Fruit fly (Drosophila melanogaster) whole organism, embryonic: ENCODE results near the gene CG2889.

Experiments
- BEAF-32 ChIP-seq: fragments of 200-800 bp; sonication (Bioruptor generic); optimal IDR thresholded peaks from 3 replicates; lab custom pipeline; 2017; ENCODE audit warnings: missing biosample characterization, missing genetic modification characterization, mild to moderate bottlenecking, moderate library complexity, missing genetic modification reagents
- CG10274 ChIP-seq: fragments of 200-800 bp; sonication (Bioruptor generic); optimal IDR thresholded peaks from 3 replicates; lab custom pipeline; 2017; ENCODE audit warnings: missing biosample characterization, mild to moderate bottlenecking, missing genetic modification characterization
- CG10431 ChIP-seq: fragments of 200-800 bp; sonication (Bioruptor generic); optimal IDR thresholded peaks from 3 replicates; lab custom pipeline; 2018; ENCODE audit warnings: missing biosample characterization, mild to moderate bottlenecking, missing genetic modification characterization
- CG12299 ChIP-seq: fragments of 200-800 bp; sonication (Bioruptor generic); optimal IDR thresholded peaks from 2 replicates; lab custom pipeline; 2018; ENCODE audit warnings: missing biosample characterization, mild to moderate bottlenecking, missing genetic modification characterization
- CG13624 ChIP-seq: fragments of 200-800 bp; sonication (Bioruptor generic); optimal IDR thresholded peaks from 2 replicates; lab custom pipeline; 2016; ENCODE audit warnings: missing biosample characterization, missing genetic modification characterization
- CG13894 ChIP-seq: fragments of 200-800 bp; sonication (Bioruptor generic); optimal IDR thresholded peaks from 3 replicates; lab custom pipeline; 2018; ENCODE audit warnings: missing biosample characterization, mild to moderate bottlenecking, missing genetic modification characterization, moderate library complexity
- CG14014 ChIP-seq: fragments of 200-800 bp; sonication (Bioruptor generic); IDR thresholded peaks from 2 replicates; pipeline ENCODE4 v1.3.6; 2022; ENCODE audit warnings: missing biosample characterization, missing genetic modification characterization
- CG14441 ChIP-seq: fragments of 200-800 bp; sonication (Bioruptor generic); IDR thresholded peaks from 2 replicates; pipeline ENCODE4 v1.3.6; 2022; ENCODE audit warnings: missing biosample characterization, missing genetic modification characterization
- CG14667 ChIP-seq: fragments of 200-800 bp; sonication (Bioruptor generic); IDR thresholded peaks from 2 replicates; pipeline ENCODE4 v1.3.6; 2022; ENCODE audit warnings: missing biosample characterization, missing genetic modification characterization
- CG14860 ChIP-seq: fragments of 200-800 bp; sonication (Bioruptor generic); IDR thresholded peaks from 3 replicates; pipeline ENCODE4 v1.3.6; 2022; ENCODE audit warnings: missing biosample characterization, missing genetic modification characterization; ENCODE audit not compliant: partially characterized antibody
- CG15011 ChIP-seq: fragments of 200-800 bp; sonication (Bioruptor generic); optimal IDR thresholded peaks from 3 replicates; lab custom pipeline; 2018; ENCODE audit warnings: missing biosample characterization, mild to moderate bottlenecking, missing genetic modification characterization
- CG1529 ChIP-seq: fragments of 200-800 bp; sonication (Bioruptor generic); optimal IDR thresholded peaks from 3 replicates; lab custom pipeline; 2018; ENCODE audit warnings: missing biosample characterization, missing genetic modification characterization
- CG15601 ChIP-seq: fragments of 200-800 bp; sonication (Bioruptor generic); optimal IDR thresholded peaks from 3 replicates; lab custom pipeline; 2019; ENCODE audit warnings: missing biosample characterization, mild to moderate bottlenecking, missing genetic modification characterization, moderate library complexity
- CG1832 ChIP-seq: fragments of 200-800 bp; sonication (Bioruptor generic); optimal IDR thresholded peaks from 2 replicates; lab custom pipeline; 2017; ENCODE audit warnings: missing biosample characterization, mild to moderate bottlenecking, missing genetic modification characterization, inconsistent platforms
- CG2129 ChIP-seq: fragments of 200-800 bp; sonication (Bioruptor generic); IDR thresholded peaks from 2 replicates; pipeline ENCODE4 v1.3.6; 2022; ENCODE audit warnings: missing biosample characterization, missing genetic modification characterization; ENCODE audit not compliant: partially characterized antibody
- CG2889 ChIP-seq: fragments of 200-800 bp; sonication (Bioruptor generic); IDR thresholded peaks from 3 replicates; pipeline ENCODE4 v1.3.6; 2022; ENCODE audit warnings: missing biosample characterization, missing genetic modification characterization
- CG31441 ChIP-seq: fragments of 200-800 bp; sonication (Bioruptor generic); IDR thresholded peaks from 2 replicates; pipeline ENCODE4 v1.3.6; 2022; ENCODE audit warnings: missing biosample characterization, missing genetic modification characterization
- CG34224 ChIP-seq: fragments of 200-800 bp; sonication (Bioruptor generic); IDR thresholded peaks from 3 replicates; pipeline ENCODE4 v1.3.6; 2022; ENCODE audit warnings: missing biosample characterization, missing genetic modification characterization; ENCODE audit not compliant: partially characterized antibody
- CG3847 ChIP-seq: fragments of 200-800 bp; sonication (Bioruptor generic); IDR thresholded peaks from 2 replicates; pipeline ENCODE4 v1.3.6; 2022; ENCODE audit warnings: missing biosample characterization, missing genetic modification characterization
- CG4424 ChIP-seq: fragments of 200-800 bp; sonication (Bioruptor generic); optimal IDR thresholded peaks from 3 replicates; lab custom pipeline; 2016; ENCODE audit warnings: missing biosample characterization, missing genetic modification characterization
- CG7839 ChIP-seq: fragments of 200-800 bp; sonication (Bioruptor generic); optimal IDR thresholded peaks from 3 replicates; lab custom pipeline; 2018; ENCODE audit warnings: missing biosample characterization, mild to moderate bottlenecking, missing genetic modification characterization, moderate library complexity
- D19B ChIP-seq: fragments of 200-800 bp; sonication (Bioruptor generic); optimal IDR thresholded peaks from 2 replicates; lab custom pipeline; 2017; ENCODE audit warnings: missing biosample characterization, mild to moderate bottlenecking, missing genetic modification characterization
- Dad ChIP-seq: fragments of 200-800 bp; sonication (Bioruptor generic); optimal IDR thresholded peaks from 3 replicates; lab custom pipeline; 2016; ENCODE audit warnings: missing biosample characterization, missing genetic modification characterization
- Dfd ChIP-seq, 2 experiments: fragments of >200 bp; optimal IDR thresholded peaks; 2 replicates each; lab custom pipeline; 2017; ENCODE audit warnings: missing biosample characterization in 2 of 2, missing genetic modification characterization in 2 of 2
- Eip74EF ChIP-seq, 2 experiments: fragments of 200-800 bp in 1 of 2; fragments of >200 bp in 1 of 2; sonication (Bioruptor generic) in 1 of 2; optimal IDR thresholded peaks; 2 replicates each; lab custom pipeline; 2017 to 2019; ENCODE audit warnings: missing biosample characterization in 2 of 2, missing genetic modification characterization in 2 of 2, mild to moderate bottlenecking in 1 of 2, moderate library complexity in 1 of 2
- Hey ChIP-seq: fragments of 200-800 bp; sonication (Bioruptor generic); optimal IDR thresholded peaks from 3 replicates; lab custom pipeline; 2018; ENCODE audit warnings: missing biosample characterization, mild to moderate bottlenecking, missing genetic modification characterization
- Lpt ChIP-seq: fragments of >200 bp; optimal IDR thresholded peaks from 2 replicates; lab custom pipeline; 2018; ENCODE audit warnings: missing biosample characterization, missing genetic modification characterization
- Neu2 ChIP-seq: fragments of 200-800 bp; sonication (Bioruptor generic); optimal IDR thresholded peaks from 3 replicates; lab custom pipeline; 2016; ENCODE audit warnings: missing biosample characterization, missing genetic modification characterization, borderline replicate concordance
- Oli ChIP-seq: fragments of 200-800 bp; sonication (Bioruptor generic); optimal IDR thresholded peaks from 2 replicates; lab custom pipeline; 2018; ENCODE audit warnings: missing biosample characterization, mild to moderate bottlenecking, missing genetic modification characterization, moderate library complexity
- Usf ChIP-seq: fragments of 200-800 bp; sonication (Bioruptor generic); optimal IDR thresholded peaks from 2 replicates; lab custom pipeline; 2017; ENCODE audit warnings: missing genotype, missing biosample characterization, missing genetic modification characterization
- ato ChIP-seq: fragments of 200-800 bp; sonication (Bioruptor generic); IDR thresholded peaks from 2 replicates; pipeline ENCODE4 v1.3.6; 2022; ENCODE audit warnings: missing biosample characterization, missing genetic modification characterization; ENCODE audit not compliant: partially characterized antibody
- bab2 ChIP-seq: fragments of 200-800 bp; sonication (Bioruptor generic); optimal IDR thresholded peaks from 2 replicates; lab custom pipeline; 2016; ENCODE audit warnings: missing biosample characterization, missing genetic modification characterization
- bowl ChIP-seq: fragments of 200-800 bp; sonication (Bioruptor generic); IDR thresholded peaks from 2 replicates; pipeline ENCODE4 v1.3.6; 2022; ENCODE audit warnings: missing biosample characterization, missing genetic modification characterization
- br ChIP-seq: fragments of >200 bp; optimal IDR thresholded peaks from 2 replicates; lab custom pipeline; 2017
- btn ChIP-seq: fragments of 200-800 bp; sonication (Bioruptor generic); optimal IDR thresholded peaks from 2 replicates; lab custom pipeline; 2016; ENCODE audit warnings: missing biosample characterization, missing genetic modification characterization
- corto ChIP-seq: fragments of 200-800 bp; sonication (Bioruptor generic); optimal IDR thresholded peaks from 2 replicates; lab custom pipeline; 2016; ENCODE audit warnings: missing biosample characterization, mild to moderate bottlenecking, missing genetic modification characterization, moderate library complexity
- eve ChIP-seq, 2 experiments: fragments of >200 bp; optimal IDR thresholded peaks; 2 replicates each; lab custom pipeline; 2017; ENCODE audit warnings: missing biosample characterization in 2 of 2, missing genetic modification characterization in 2 of 2
- fd96Cb ChIP-seq: fragments of 200-800 bp; sonication (Bioruptor generic); optimal IDR thresholded peaks from 2 replicates; lab custom pipeline; 2018; ENCODE audit warnings: missing biosample characterization, mild to moderate bottlenecking, missing genetic modification characterization, moderate library complexity
- fru ChIP-seq: fragments of >200 bp; optimal IDR thresholded peaks from 2 replicates; lab custom pipeline; 2017
- fu2 ChIP-seq: fragments of 200-800 bp; sonication (Bioruptor generic); optimal IDR thresholded peaks from 2 replicates; lab custom pipeline; 2016; ENCODE audit warnings: missing biosample characterization, missing genetic modification characterization
- hkb ChIP-seq, 2 experiments: fragments of 200-800 bp in 1 of 2; fragments of >200 bp in 1 of 2; sonication (Bioruptor generic) in 1 of 2; IDR thresholded peaks in 1 of 2; optimal IDR thresholded peaks in 1 of 2; 2 replicates each; pipeline versions ENCODE4 v1.3.6 to Lab custom; 2017 to 2022; ENCODE audit warnings: missing biosample characterization in 1 of 2, missing genetic modification characterization in 1 of 2
- ind ChIP-seq: fragments of 200-800 bp; sonication (Bioruptor generic); optimal IDR thresholded peaks from 3 replicates; lab custom pipeline; 2016; ENCODE audit warnings: missing biosample characterization, missing genetic modification characterization
- luna ChIP-seq: fragments of 200-800 bp; sonication (Bioruptor generic); optimal IDR thresholded peaks from 2 replicates; lab custom pipeline; 2016; ENCODE audit warnings: missing biosample characterization, missing genetic modification characterization
- pan ChIP-seq, 4 experiments: fragments of >200 bp in 3 of 4; fragments of 200-800 bp in 1 of 4; sonication (Bioruptor generic) in 1 of 4; optimal IDR thresholded peaks in 3 of 4; IDR thresholded peaks in 1 of 4; 2 replicates each; pipeline versions ENCODE4 v1.3.6 to Lab custom; 2017 to 2022; ENCODE audit warnings: missing biosample characterization in 2 of 4, missing genetic modification characterization in 2 of 4, mixed read lengths in 1 of 4
- psq ChIP-seq: fragments of 200-800 bp; sonication (Bioruptor generic); optimal IDR thresholded peaks from 2 replicates; lab custom pipeline; 2017; ENCODE audit warnings: missing biosample characterization, missing genetic modification characterization
- slp2 ChIP-seq: fragments of 200-800 bp; sonication (Bioruptor generic); optimal IDR thresholded peaks from 2 replicates; lab custom pipeline; 2016; ENCODE audit warnings: missing biosample characterization, missing genetic modification characterization
- tna ChIP-seq: fragments of 200-800 bp; sonication (Bioruptor generic); IDR thresholded peaks from 2 replicates; pipeline ENCODE4 v1.3.6; 2022; ENCODE audit warnings: missing biosample characterization, missing genetic modification characterization; ENCODE audit not compliant: partially characterized antibody
- trem ChIP-seq: fragments of 200-800 bp; optimal IDR thresholded peaks from 3 replicates; lab custom pipeline; 2019; ENCODE audit warnings: missing biosample characterization, mild to moderate bottlenecking, missing genetic modification characterization, moderate library complexity
- vfl ChIP-seq: fragments of 200-800 bp; sonication (Bioruptor generic); optimal IDR thresholded peaks from 2 replicates; lab custom pipeline; 2016; ENCODE audit warnings: missing biosample characterization, missing genetic modification characterization

CG2889 gene

dm6 chrX:10463056-10463710 is 10.6 kb upstream of the CG2889 start (continued):
- TF ChIP-seq CG34224 (peak; percentile 33; the same call in 1 of the 3 replicates), CG13624 (GFP tag; lab: Kevin White, UChicago) (peak; percentile 11), ind (no peak), bowl (GFP tag; lab: Robert Waterston, UW) (no peak), Hey (tag; lab: Kevin White, UChicago) (no peak), CG3847 (GFP tag; lab: Robert Waterston, UW) (peak; percentile 53), Eip74EF (GFP tag; optimal IDR thresholded peaks at IDR 0.05; lab: Kevin White, UChicago) (no peak), bab2 (GFP tag; lab: Kevin White, UChicago) (no peak), fru (no peak), eve (GFP tag; optimal IDR thresholded peaks at IDR 0.05; lab: Kevin White, UChicago) (no peak), CG15601 (tag; lab: Kevin White, UChicago) (no peak), CG31441 (GFP tag; lab: Robert Waterston, UW) (no peak), Neu2 (GFP tag; lab: Kevin White, UChicago) (no peak), Dad (GFP tag; lab: Kevin White, UChicago) (no peak), CG1529 (GFP tag; lab: Kevin White, UChicago) (no peak), CG2889 (GFP tag; lab: Robert Waterston, UW) (peak; percentile 53; the same call in 2 of the 3 replicates), psq (no peak), CG15011 (no peak), fd96Cb (tag; lab: Kevin White, UChicago) (no peak), BEAF-32 (GFP tag; lab: Kevin White, UChicago) (peak; percentile 59), CG12299 (no peak), CG14667 (GFP tag; lab: Robert Waterston, UW) (no peak), pan (optimal IDR thresholded peaks at IDR 0.05; lab: Kevin White, UChicago) (no peak), pan (GFP tag; optimal IDR thresholded peaks at IDR 0.05 in 1 of 2, IDR thresholded peaks at IDR 0.05 in 1 of 2) (no peak), Lpt (GFP tag; lab: Kevin White, UChicago) (no peak), CG7839 (no peak), br (lab: Kevin White, UChicago) (no peak), corto (GFP tag; lab: Kevin White, UChicago) (no peak), CG14441 (GFP tag; lab: Robert Waterston, UW) (no peak), Dfd (GFP tag; optimal IDR thresholded peaks at IDR 0.05; lab: Kevin White, UChicago) (no peak), luna (GFP tag; lab: Kevin White, UChicago) (no peak), CG10431 (no peak), Oli (no peak), CG13894 (tag; lab: Kevin White, UChicago) (no peak), CG10274 (GFP tag; lab: Kevin White, UChicago) (no peak), Usf (GFP tag; lab: Kevin White, UChicago) (no peak), hkb (optimal IDR thresholded peaks at IDR 0.05; lab: Kevin White, UChicago) (no peak), hkb (GFP tag; IDR thresholded peaks at IDR 0.05; lab: Robert Waterston, UW) (no peak), CG14860 (GFP tag; lab: Robert Waterston, UW) (0 out of 3 replicates have a peak, but pooled peaks have one; percentile 41), CG4424 (GFP tag; lab: Kevin White, UChicago) (peak; percentile 7), CG2129 (GFP tag; lab: Robert Waterston, UW) (no peak), fu2 (GFP tag; lab: Kevin White, UChicago) (no peak), tna (GFP tag; lab: Robert Waterston, UW) (peak; percentile 67), vfl (no peak), CG1832 (GFP tag; lab: Kevin White, UChicago) (peak; percentile 51), btn (no peak), D19B (no peak), CG14014 (GFP tag; lab: Robert Waterston, UW) (no peak), ato (GFP tag; lab: Robert Waterston, UW) (peak; percentile 25; the same call in 1 of the 2 replicates), slp2 (GFP tag; lab: Kevin White, UChicago) (no peak), trem (tag; lab: Kevin White, UChicago) (peak; percentile 84)
